Worm (Caenorhabditis elegans): ENCODE results near the gene prdx-2.

- no peak for TF ChIP-seq sea-1 (GFP tag; conservative IDR thresholded peaks at IDR 0.05)
- no peak for TF ChIP-seq ceh-36 (tag; optimal IDR thresholded peaks at IDR 0.05)
- no peak for TF ChIP-seq hmg-4 (GFP tag; optimal IDR thresholded peaks at IDR 0.05)
- no peak for TF ChIP-seq ama-1 (optimal IDR thresholded peaks at IDR 0.05)
- no peak for TF ChIP-seq tbx-11 (GFP tag; IDR thresholded peaks at IDR 0.05)
- no peak for TF ChIP-seq flt-1 (GFP tag; IDR thresholded peaks at IDR 0.05)
- no peak for TF ChIP-seq scrt-1 (GFP tag; IDR thresholded peaks at IDR 0.05)
- TF ChIP-seq pes-1 (GFP tag; IDR thresholded peaks at IDR 0.05): no peak
- no peak for TF ChIP-seq ceh-13 (GFP tag; optimal IDR thresholded peaks at IDR 0.05)
- TF ChIP-seq hnd-1 (tag; optimal IDR thresholded peaks at IDR 0.05): no peak
- no peak for TF ChIP-seq tbx-37 (GFP tag; conservative IDR thresholded peaks at IDR 0.05)
- TF ChIP-seq aly-1 (tag; optimal IDR thresholded peaks at IDR 0.05): no peak
- no peak for TF ChIP-seq hmbx-1 (tag; optimal IDR thresholded peaks at IDR 0.05)
Measured at ce11 chrII:5337495-5337840, 40.5 kb upstream of the prdx-2 start.

All from whole organism, early embryonic.